Fruit fly (Drosophila melanogaster) whole organism, prepupa: ENCODE results near the gene CaBP1.

Experiments used
- CG8319 ChIP-seq: fragments of 200-800 bp; sonication (Bioruptor generic); optimal IDR thresholded peaks from 3 replicates; lab custom pipeline; 2016; ENCODE audit warnings: missing biosample characterization, missing genetic modification characterization
- Hr39 ChIP-seq: fragments of 200-800 bp; sonication (Bioruptor generic); optimal IDR thresholded peaks from 2 replicates; lab custom pipeline; 2016; ENCODE audit warnings: missing biosample characterization, missing genetic modification characterization
- Lpt ChIP-seq: fragments of 200-800 bp; sonication (Bioruptor generic); optimal IDR thresholded peaks from 3 replicates; lab custom pipeline; 2016; ENCODE audit warnings: missing biosample characterization, missing genetic modification characterization
- esn ChIP-seq: fragments of 200-800 bp; sonication (Bioruptor generic); optimal IDR thresholded peaks from 2 replicates; lab custom pipeline; 2016; ENCODE audit warnings: missing biosample characterization, mild to moderate bottlenecking, missing genetic modification characterization, moderate library complexity
- fd85E ChIP-seq: fragments of 200-800 bp; sonication (Bioruptor generic); optimal IDR thresholded peaks from 3 replicates; lab custom pipeline; 2016; ENCODE audit warnings: missing biosample characterization, missing genetic modification characterization
- spab ChIP-seq: fragments of 200-800 bp; sonication (Bioruptor generic); optimal IDR thresholded peaks from 2 replicates; lab custom pipeline; 2017; ENCODE audit warnings: missing biosample characterization, mild to moderate bottlenecking, missing genetic modification characterization, missing genetic modification reagents
- svp ChIP-seq: fragments of 200-800 bp; sonication (Bioruptor generic); peaks from one replicate; lab custom pipeline; 2016; ENCODE audit warnings: missing biosample characterization, missing genetic modification characterization

dm6 chr2L:16340268-16340667, 16.3 kb downstream of the CaBP1 start, which contains the start of gene CG42266:
- no peak for TF ChIP-seq CG8319 (GFP tag; lab: Kevin White, UChicago)
- TF ChIP-seq Lpt (GFP tag; lab: Kevin White, UChicago): no peak
- TF ChIP-seq Hr39 (GFP tag; lab: Kevin White, UChicago): no peak
- TF ChIP-seq svp (GFP tag; lab: Kevin White, UChicago): no peak
- TF ChIP-seq esn (GFP tag; lab: Kevin White, UChicago): no peak
- TF ChIP-seq fd85E: no peak
- TF ChIP-seq spab (GFP tag; lab: Kevin White, UChicago): no peak
